Worm (Caenorhabditis elegans) whole organism, L2 larva: ENCODE data around the gene nspd-4.
A peak's percentile ranks its signal among the peaks of the same experiment; 100 is the strongest.
"Not testable (repeated sequence)": the region's sequence is repeated elsewhere in the genome, so short reads cannot be mapped to it uniquely, and the experiment has no call there.

Experiments used
- C34F6.9 ChIP-seq: fragments of 150-350 bp; optimal IDR thresholded peaks from 2 replicates; lab custom pipeline; 2014; ENCODE audit warnings: missing biosample characterization, missing genetic modification characterization
- F13H6.1 ChIP-seq: sonication (generic microtip); optimal IDR thresholded peaks from 2 replicates; lab custom pipeline; 2016; ENCODE audit warnings: missing genetic modification characterization, missing compliant biosample characterization
- ZK546.5 ChIP-seq: sonication (generic microtip); optimal IDR thresholded peaks from 2 replicates; lab custom pipeline; 2017; ENCODE audit warnings: missing biosample characterization, missing genetic modification characterization
- alr-1 ChIP-seq: fragments of 150-350 bp; optimal IDR thresholded peaks from 2 replicates; lab custom pipeline; 2014; ENCODE audit warnings: missing biosample characterization, missing genetic modification characterization
- aly-2 ChIP-seq: fragments of 150-350 bp; optimal IDR thresholded peaks from 2 replicates; lab custom pipeline; 2014; ENCODE audit warnings: missing biosample characterization, missing genetic modification characterization
- ama-1 ChIP-seq: fragments of 150-350 bp; optimal IDR thresholded peaks from 2 replicates; lab custom pipeline; 2018; ENCODE audit warnings: inconsistent platforms
- blmp-1 ChIP-seq: sonication (generic microtip); optimal IDR thresholded peaks from 2 replicates; lab custom pipeline; 2017; ENCODE audit warnings: missing genetic modification characterization, mild to moderate bottlenecking, missing compliant biosample characterization, antibody characterized with exemption, moderate library complexity; ENCODE audit not compliant: insufficient read depth
- ceh-16 ChIP-seq: fragments of 150-350 bp; optimal IDR thresholded peaks from 2 replicates; lab custom pipeline; 2014; ENCODE audit warnings: missing biosample characterization, missing genetic modification characterization
- ceh-82 ChIP-seq: fragments of 150-350 bp; optimal IDR thresholded peaks from 2 replicates; lab custom pipeline; 2014; ENCODE audit warnings: missing biosample characterization, missing genetic modification characterization
- dmd-4 ChIP-seq: sonication (generic microtip); optimal IDR thresholded peaks from 2 replicates; lab custom pipeline; 2017; ENCODE audit warnings: missing biosample characterization, missing genetic modification characterization
- egl-27 ChIP-seq: sonication (generic microtip); optimal IDR thresholded peaks from 3 replicates; lab custom pipeline; 2017; ENCODE audit warnings: missing biosample characterization, missing genetic modification reagents, missing genetic modification characterization
- elt-1 ChIP-seq: fragments of 150-350 bp; optimal IDR thresholded peaks from 2 replicates; lab custom pipeline; 2014; ENCODE audit warnings: missing biosample characterization, missing genetic modification characterization
- elt-3 ChIP-seq: sonication (generic microtip); optimal IDR thresholded peaks from 2 replicates; lab custom pipeline; 2017; ENCODE audit warnings: missing biosample characterization, missing genetic modification characterization
- fos-1 ChIP-seq: fragments of 150-350 bp; optimal IDR thresholded peaks from 2 replicates; lab custom pipeline; 2014; ENCODE audit warnings: missing biosample characterization, missing genetic modification characterization
- gmeb-1 ChIP-seq: fragments of 150-350 bp; optimal IDR thresholded peaks from 2 replicates; lab custom pipeline; 2014; ENCODE audit warnings: missing biosample characterization, missing genetic modification characterization
- lin-11 ChIP-seq: fragments of 150-350 bp; sonication (generic microtip); optimal IDR thresholded peaks from 2 replicates; lab custom pipeline; 2014; ENCODE audit warnings: missing biosample characterization, missing genetic modification characterization, inconsistent platforms, mixed read lengths
- lin-13 ChIP-seq: fragments of 150-350 bp; optimal IDR thresholded peaks from 2 replicates; lab custom pipeline; 2014; ENCODE audit warnings: missing biosample characterization, missing genetic modification reagents, missing genetic modification characterization
- lin-39 ChIP-seq: fragments of 150-350 bp; optimal IDR thresholded peaks from 2 replicates; lab custom pipeline; 2014; ENCODE audit warnings: missing biosample characterization, missing genetic modification reagents, missing genetic modification characterization
- mab-5 ChIP-seq: fragments of 150-350 bp; optimal IDR thresholded peaks from 2 replicates; lab custom pipeline; 2014; ENCODE audit warnings: missing biosample characterization, missing genetic modification characterization
- mbf-1 ChIP-seq: sonication (generic microtip); optimal IDR thresholded peaks from 2 replicates; lab custom pipeline; 2017; ENCODE audit warnings: missing biosample characterization, missing genetic modification characterization
- mdl-1 ChIP-seq, 2 experiments: fragments of 150-350 bp in 1 of 2; sonication (generic microtip) in 1 of 2; optimal IDR thresholded peaks; 2 replicates each; lab custom pipeline; 2017; ENCODE audit warnings: missing biosample characterization in 2 of 2, missing genetic modification characterization in 2 of 2
- nhr-10 ChIP-seq: sonication (generic microtip); optimal IDR thresholded peaks from 2 replicates; lab custom pipeline; 2017; ENCODE audit warnings: missing biosample characterization, missing genetic modification characterization
- nhr-11 ChIP-seq: fragments of 150-350 bp; optimal IDR thresholded peaks from 2 replicates; lab custom pipeline; 2014; ENCODE audit warnings: missing biosample characterization, missing genetic modification characterization
- nhr-12 ChIP-seq: fragments of 150-350 bp; optimal IDR thresholded peaks from 2 replicates; lab custom pipeline; 2014; ENCODE audit warnings: missing biosample characterization, missing genetic modification characterization
- nhr-129 ChIP-seq: fragments of 150-350 bp; optimal IDR thresholded peaks from 2 replicates; lab custom pipeline; 2014; ENCODE audit warnings: missing biosample characterization, missing genetic modification characterization
- nhr-21 ChIP-seq: fragments of 150-350 bp; optimal IDR thresholded peaks from 2 replicates; lab custom pipeline; 2014; ENCODE audit warnings: missing biosample characterization, missing genetic modification characterization
- nhr-23 ChIP-seq: fragments of 150-350 bp; optimal IDR thresholded peaks from 2 replicates; lab custom pipeline; 2014; ENCODE audit warnings: missing biosample characterization, missing genetic modification reagents, missing genetic modification characterization
- nhr-237 ChIP-seq: fragments of 150-350 bp; optimal IDR thresholded peaks from 2 replicates; lab custom pipeline; 2014; ENCODE audit warnings: missing biosample characterization, missing genetic modification characterization
- nhr-25 ChIP-seq: fragments of 150-350 bp; sonication (generic microtip); optimal IDR thresholded peaks from 3 replicates; lab custom pipeline; 2014; ENCODE audit warnings: missing biosample characterization, missing genetic modification characterization
- nhr-6 ChIP-seq: fragments of 150-350 bp; optimal IDR thresholded peaks from 2 replicates; lab custom pipeline; 2014; ENCODE audit warnings: missing biosample characterization, missing genetic modification characterization
- nhr-77 ChIP-seq: fragments of 150-350 bp; optimal IDR thresholded peaks from 2 replicates; lab custom pipeline; 2014; ENCODE audit warnings: missing biosample characterization, missing genetic modification characterization
- peb-1 ChIP-seq: fragments of 150-350 bp; optimal IDR thresholded peaks from 2 replicates; lab custom pipeline; 2014; ENCODE audit warnings: missing biosample characterization, missing genetic modification characterization
- sem-4 ChIP-seq: fragments of 150-350 bp; optimal IDR thresholded peaks from 2 replicates; lab custom pipeline; 2014; ENCODE audit warnings: missing biosample characterization, missing genetic modification reagents, missing genetic modification characterization
- skn-1 ChIP-seq: sonication (generic microtip); optimal IDR thresholded peaks from 2 replicates; lab custom pipeline; 2017; ENCODE audit warnings: missing biosample characterization, missing genetic modification characterization
- sma-3 ChIP-seq: sonication (generic microtip); optimal IDR thresholded peaks from 2 replicates; lab custom pipeline; 2016; ENCODE audit warnings: missing genetic modification reagents, missing genetic modification characterization, missing compliant biosample characterization
- sma-9 ChIP-seq, 2 experiments: fragments of 150-350 bp in 1 of 2; sonication (generic microtip) in 1 of 2; optimal IDR thresholded peaks; 2 replicates each; lab custom pipeline; 2014 to 2016; ENCODE audit warnings: missing genetic modification characterization in 2 of 2, mild to moderate bottlenecking in 1 of 2, missing biosample characterization in 1 of 2, missing compliant biosample characterization in 1 of 2, missing genetic modification reagents in 1 of 2, moderate library complexity in 1 of 2
- snpc-4 ChIP-seq: fragments of 150-350 bp; optimal IDR thresholded peaks from 2 replicates; lab custom pipeline; 2014; ENCODE audit warnings: missing biosample characterization, missing genetic modification characterization
- unc-62 ChIP-seq: fragments of 150-350 bp; optimal IDR thresholded peaks from 2 replicates; lab custom pipeline; 2014; ENCODE audit warnings: missing biosample characterization, missing genetic modification reagents, missing genetic modification characterization
- zag-1 ChIP-seq: fragments of 150-350 bp; optimal IDR thresholded peaks from 2 replicates; lab custom pipeline; 2014; ENCODE audit warnings: missing biosample characterization, missing genetic modification characterization
- ztf-1 ChIP-seq: fragments of 200-800 bp; sonication (Bioruptor generic); conservative IDR thresholded peaks from 2 replicates; pipeline ENCODE4 v1.3.6; 2022; ENCODE audit warnings: missing genetic modification characterization, missing compliant biosample characterization
- ztf-11 ChIP-seq: sonication (generic microtip); optimal IDR thresholded peaks from 2 replicates; lab custom pipeline; 2017; ENCODE audit warnings: missing biosample characterization, missing genetic modification characterization
- ztf-4 ChIP-seq: fragments of 150-350 bp; optimal IDR thresholded peaks from 2 replicates; lab custom pipeline; 2014; ENCODE audit warnings: missing biosample characterization, missing genetic modification characterization

The nspd-4 gene

DNA sequence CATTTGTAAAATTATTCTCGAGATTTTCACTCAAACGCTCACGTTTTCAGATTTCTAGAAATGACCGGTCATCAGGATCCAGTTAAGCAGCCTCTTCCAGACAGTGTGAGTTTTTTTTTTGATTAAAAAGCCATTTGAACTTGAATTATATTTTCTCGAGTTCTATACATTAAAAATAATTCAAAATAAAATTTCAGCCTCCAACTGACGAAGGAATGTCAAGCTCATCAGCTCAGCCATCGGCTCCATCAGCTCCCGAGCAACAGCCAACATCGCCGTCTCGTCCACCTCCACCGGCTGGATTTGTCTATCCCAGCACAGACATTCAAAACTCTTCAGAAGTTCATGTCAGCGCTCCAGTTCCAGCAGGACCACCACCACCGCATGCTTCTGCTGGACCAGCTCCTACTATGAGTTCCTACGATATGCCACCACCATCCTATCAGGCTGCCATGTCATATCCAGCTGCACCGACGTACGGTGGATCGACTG lies 15.5 kb downstream of the nspd-4 start, which contains the start of gene F11G11.5:
Gene F11G11.5, plus strand, starts transcription at position 51 of the 492 bp plus-strand sequence.
- TF ChIP-seq ama-1 (peak; percentile 68), ztf-4 (peak; percentile 33), nhr-77 (tag; lab: Kevin White, UChicago) (no peak)
- TF ChIP-seq, all 48 proteins: peak for 2

DNA sequence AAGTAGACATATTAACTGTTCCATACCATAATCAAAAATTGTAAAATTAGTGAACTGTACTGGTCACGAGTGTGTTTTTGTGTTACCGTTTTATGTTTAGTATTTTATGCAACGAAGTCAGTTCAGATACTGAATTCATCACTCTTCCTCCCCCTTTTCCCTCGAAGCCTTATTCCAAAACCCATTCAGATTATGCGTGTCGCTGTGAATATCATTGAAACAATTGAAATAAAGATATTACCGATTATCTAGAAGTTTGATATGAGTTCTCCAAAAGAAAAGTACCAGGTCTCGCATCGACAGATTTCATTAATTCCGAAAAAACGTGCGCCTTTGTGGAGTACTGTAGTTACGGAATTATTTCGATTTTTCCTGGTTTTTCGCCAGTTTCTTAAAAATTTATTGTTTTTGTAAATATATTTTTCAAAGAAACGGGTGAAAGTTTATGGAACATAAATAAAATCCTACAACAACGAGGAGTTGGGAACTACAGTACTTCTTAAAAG lies 16.6 kb downstream of the nspd-4 start:
- TF ChIP-seq ceh-82 (no peak), ama-1 (peak; percentile 59), aly-2 (no peak), ceh-16 (tag; lab: Kevin White, UChicago) (no peak), C34F6.9 (tag; lab: Kevin White, UChicago) (no peak), ztf-4 (peak; percentile 35)

DNA sequence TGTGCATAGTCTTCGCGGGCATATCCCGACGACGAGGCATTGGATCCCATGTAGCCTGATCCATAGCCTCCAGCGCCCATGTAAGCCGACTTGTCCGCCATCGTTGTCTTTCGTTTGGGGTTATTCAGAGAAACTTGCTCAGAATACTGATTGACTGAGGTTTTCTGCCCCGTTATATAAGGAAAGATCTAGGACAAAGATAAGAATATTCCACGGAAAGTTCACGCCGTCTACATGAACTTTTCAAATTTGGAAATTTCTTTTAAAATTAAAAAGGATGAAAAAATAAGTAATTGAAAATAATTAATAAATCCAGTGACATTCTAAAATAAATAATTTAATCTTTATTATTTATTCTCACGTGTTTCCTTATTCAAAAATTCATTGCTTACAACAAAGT lies 17.9 kb downstream of the nspd-4 start, which contains the start of the genes nspd-5 and F11G11.4:
Gene nspd-5, minus strand, starts transcription at position 101 of the 400 bp plus-strand sequence.
Gene F11G11.4, plus strand, starts transcription at position 335 of the 400 bp plus-strand sequence.
- not testable (repeated sequence) for TF ChIP-seq snpc-4, sem-4, ztf-11 (tag; lab: Kevin White, UChicago)
- TF ChIP-seq, all 48 proteins: peak for 0; not testable (repeated sequence) for 48

DNA sequence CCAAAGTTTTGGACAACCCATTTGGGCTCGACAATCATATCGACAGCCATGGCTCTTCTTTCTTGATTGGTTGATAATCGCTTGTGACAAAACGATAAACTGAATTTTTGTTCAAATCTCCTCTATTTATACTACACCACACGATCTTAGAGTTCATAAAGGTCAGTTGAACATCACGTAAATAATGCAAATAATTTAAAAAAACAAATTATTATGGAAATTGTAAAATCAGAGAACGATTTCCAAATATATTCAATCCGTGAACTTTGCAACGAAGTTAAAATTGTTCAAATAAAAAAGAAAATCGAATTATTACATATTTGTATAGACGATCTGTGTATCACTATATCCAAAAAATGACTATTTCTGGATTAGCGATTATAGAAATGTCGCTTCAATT lies 20.9 kb downstream of the nspd-4 start, which contains the start of the genes mpst-4 and F11G11.14:
Gene mpst-4, minus strand, starts transcription at position 101 of the 400 bp plus-strand sequence.
Gene F11G11.14, plus strand, starts transcription at position 325 of the 400 bp plus-strand sequence.
- TF ChIP-seq nhr-11 (tag; lab: Kevin White, UChicago) (no peak), dmd-4 (tag; lab: Kevin White, UChicago) (no peak), gmeb-1 (tag; lab: Kevin White, UChicago) (no peak), C34F6.9 (tag; lab: Kevin White, UChicago) (no peak)

DNA sequence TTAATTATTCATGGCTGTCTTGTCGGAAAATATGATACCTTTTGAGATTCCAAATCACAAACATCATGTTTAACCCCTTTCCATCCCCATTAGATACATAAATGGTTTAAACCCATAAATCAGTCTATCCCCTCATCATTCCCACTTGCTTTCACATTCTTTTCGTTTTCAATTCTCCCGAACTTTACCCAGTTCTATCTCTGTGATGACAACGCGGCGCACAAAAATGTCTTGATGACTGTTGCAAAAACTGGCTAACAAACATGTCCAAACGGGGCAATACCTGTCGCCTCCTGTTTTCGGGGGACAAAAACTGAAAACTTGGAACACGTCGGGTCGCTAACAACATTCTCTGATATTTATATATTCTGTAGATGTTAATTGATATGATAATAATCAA lies 23.6 kb downstream of the nspd-4 start:
- TF ChIP-seq nhr-77 (tag; lab: Kevin White, UChicago): no peak
- TF ChIP-seq fos-1: peak; percentile 27
- TF ChIP-seq ZK546.5: no peak
- TF ChIP-seq ceh-82: no peak
- TF ChIP-seq elt-1 (tag; lab: Kevin White, UChicago): no peak
- no peak for TF ChIP-seq skn-1 (tag; lab: Kevin White, UChicago)
- TF ChIP-seq alr-1 (tag; lab: Kevin White, UChicago): no peak
- TF ChIP-seq C34F6.9 (tag; lab: Kevin White, UChicago): no peak
- no peak for TF ChIP-seq snpc-4 (tag; lab: Kevin White, UChicago)
- no peak for TF ChIP-seq nhr-129 (tag; lab: Kevin White, UChicago)
- TF ChIP-seq egl-27: no peak
- peak; percentile 81 for TF ChIP-seq ama-1
- no peak for TF ChIP-seq sem-4 (tag; lab: Kevin White, UChicago)
- TF ChIP-seq dmd-4 (tag; lab: Kevin White, UChicago): no peak
- no peak for TF ChIP-seq zag-1 (tag; lab: Kevin White, UChicago)
- no peak for TF ChIP-seq lin-11 (tag; lab: Kevin White, UChicago)
- TF ChIP-seq F13H6.1 (tag; lab: Kevin White, UChicago): no peak
- TF ChIP-seq nhr-6: no peak
- TF ChIP-seq unc-62 (GFP tag; lab: Kevin White, UChicago): peak; percentile 56
- TF ChIP-seq peb-1 (tag; lab: Kevin White, UChicago): no peak
- TF ChIP-seq ceh-16 (tag; lab: Kevin White, UChicago): no peak
- no peak for TF ChIP-seq mbf-1 (tag; lab: Kevin White, UChicago)
- peak; percentile 41 for TF ChIP-seq elt-3 (tag; lab: Kevin White, UChicago)
- TF ChIP-seq aly-2: no peak
- TF ChIP-seq ztf-11 (tag; lab: Kevin White, UChicago): no peak
- no peak for TF ChIP-seq gmeb-1 (tag; lab: Kevin White, UChicago)
- no peak for TF ChIP-seq nhr-10
- TF ChIP-seq nhr-25 (tag; lab: Kevin White, UChicago): peak; percentile 47
- no peak for TF ChIP-seq sma-3 (GFP tag; lab: Kevin White, UChicago)
- TF ChIP-seq lin-39 (tag; lab: Kevin White, UChicago): no peak
- TF ChIP-seq mdl-1 (tag; optimal IDR thresholded peaks at IDR 0.05; lab: Kevin White, UChicago): no peak
- no peak for TF ChIP-seq sma-9 (GFP tag; optimal IDR thresholded peaks at IDR 0.05; lab: Kevin White, UChicago)
- no peak for TF ChIP-seq sma-9 (tag; optimal IDR thresholded peaks at IDR 0.05; lab: Kevin White, UChicago)
- no peak for TF ChIP-seq nhr-23
- no peak for TF ChIP-seq mab-5 (tag; lab: Kevin White, UChicago)
- no peak for TF ChIP-seq lin-13
- TF ChIP-seq nhr-21: peak; percentile 84
- no peak for TF ChIP-seq nhr-12 (tag; lab: Kevin White, UChicago)
- no peak for TF ChIP-seq ztf-1 (GFP tag; lab: Robert Waterston, UW)
- TF ChIP-seq blmp-1: peak; percentile 67
- no peak for TF ChIP-seq nhr-237 (tag; lab: Kevin White, UChicago)
- TF ChIP-seq nhr-11 (tag; lab: Kevin White, UChicago): no peak
